Worm (Caenorhabditis elegans) whole organism, early embryonic: Measurements from ENCODE around the gene C18E9.5.
A peak's percentile ranks its signal among the peaks of the same experiment; 100 is the strongest.

Experiments used
- B0310.2 ChIP-seq: sonication (generic microtip); optimal IDR thresholded peaks from 2 replicates; lab custom pipeline; 2016; ENCODE audit warnings: mild to moderate bottlenecking, missing genetic modification characterization, missing compliant biosample characterization
- F13C5.2 ChIP-seq: sonication (generic microtip); optimal IDR thresholded peaks from 2 replicates; lab custom pipeline; 2017; ENCODE audit warnings: mild to moderate bottlenecking, missing genetic modification characterization, inconsistent platforms, missing compliant biosample characterization
- aly-1 ChIP-seq: sonication (generic microtip); optimal IDR thresholded peaks from 2 replicates; lab custom pipeline; 2016; ENCODE audit warnings: missing genetic modification characterization, missing compliant biosample characterization
- ama-1 ChIP-seq: fragments of 150-350 bp; optimal IDR thresholded peaks from 2 replicates; lab custom pipeline; 2014
- ceh-13 ChIP-seq: fragments of 200-800 bp; sonication (Bioruptor generic); optimal IDR thresholded peaks from 2 replicates; lab custom pipeline; 2018; ENCODE audit warnings: mild to moderate bottlenecking, missing genetic modification characterization, missing compliant biosample characterization
- ceh-36 ChIP-seq: sonication (generic microtip); optimal IDR thresholded peaks from 2 replicates; lab custom pipeline; 2016; ENCODE audit warnings: missing genetic modification characterization, inconsistent platforms, missing compliant biosample characterization
- ets-7 ChIP-seq: sonication (generic microtip); optimal IDR thresholded peaks from 2 replicates; lab custom pipeline; 2016; ENCODE audit warnings: missing genotype, missing genetic modification characterization, missing compliant biosample characterization
- flt-1 ChIP-seq: fragments of 200-800 bp; sonication (Bioruptor generic); IDR thresholded peaks from 2 replicates; pipeline ENCODE4 v1.3.6; 2022; ENCODE audit warnings: missing genetic modification characterization, missing compliant biosample characterization
- hmbx-1 ChIP-seq: sonication (generic microtip); optimal IDR thresholded peaks from 2 replicates; lab custom pipeline; 2016; ENCODE audit warnings: mild to moderate bottlenecking, missing genetic modification characterization, missing compliant biosample characterization
- hmg-4 ChIP-seq: fragments of 200-800 bp; sonication (Bioruptor generic); optimal IDR thresholded peaks from 2 replicates; lab custom pipeline; 2018; ENCODE audit warnings: mild to moderate bottlenecking, missing genetic modification characterization, missing compliant biosample characterization
- hnd-1 ChIP-seq: sonication (generic microtip); optimal IDR thresholded peaks from 2 replicates; lab custom pipeline; 2016; ENCODE audit warnings: missing genetic modification characterization, missing compliant biosample characterization
- pes-1 ChIP-seq: fragments of 200-800 bp; sonication (Bioruptor generic); IDR thresholded peaks from 2 replicates; pipeline ENCODE4 v1.3.6; 2022; ENCODE audit warnings: missing genetic modification reagents, missing genetic modification characterization, missing compliant biosample characterization
- scrt-1 ChIP-seq: fragments of 200-800 bp; sonication (Bioruptor generic); IDR thresholded peaks from 2 replicates; pipeline ENCODE4 v1.3.6; 2022; ENCODE audit warnings: missing genetic modification characterization, missing compliant biosample characterization
- sea-1 ChIP-seq: fragments of 200-800 bp; sonication (Bioruptor generic); conservative IDR thresholded peaks from 2 replicates; pipeline ENCODE4 v1.3.6; 2022; ENCODE audit warnings: missing genetic modification characterization, missing compliant biosample characterization
- tbx-11 ChIP-seq: fragments of 200-800 bp; sonication (Bioruptor generic); IDR thresholded peaks from 2 replicates; pipeline ENCODE4 v1.3.6; 2022; ENCODE audit warnings: missing genetic modification characterization, missing compliant biosample characterization
- tbx-37 ChIP-seq: fragments of 200-800 bp; sonication (Bioruptor generic); conservative IDR thresholded peaks from 2 replicates; pipeline ENCODE4 v1.3.6; 2022; ENCODE audit warnings: missing genetic modification reagents, missing genetic modification characterization, missing compliant biosample characterization
- tra-4 ChIP-seq: sonication (generic microtip); optimal IDR thresholded peaks from 2 replicates; lab custom pipeline; 2017; ENCODE audit warnings: missing genetic modification characterization, missing compliant biosample characterization

C18E9.5 gene

ce11 chrII:9010708-9011107 is 40.9 kb downstream of the C18E9.5 start:
- TF ChIP-seq hmbx-1 (tag; lab: Kevin White, UChicago), result no peak
- TF ChIP-seq ets-7 (tag; lab: Kevin White, UChicago), result no peak
- TF ChIP-seq tra-4 (tag; lab: Kevin White, UChicago), result no peak
- no peak for TF ChIP-seq hnd-1
- no peak for TF ChIP-seq tbx-11 (GFP tag; lab: Robert Waterston, UW)
- TF ChIP-seq scrt-1 (GFP tag; lab: Robert Waterston, UW), result no peak
- TF ChIP-seq hmg-4 (GFP tag; lab: Kevin White, UChicago), result no peak
- no peak for TF ChIP-seq ceh-36 (tag; lab: Kevin White, UChicago)
- TF ChIP-seq F13C5.2 (tag; lab: Kevin White, UChicago), result no peak
- no peak for TF ChIP-seq ama-1 (lab: Kevin White, UChicago)
- TF ChIP-seq tbx-37 (GFP tag; lab: Robert Waterston, UW), result no peak
- no peak for TF ChIP-seq aly-1 (tag; lab: Kevin White, UChicago)
- TF ChIP-seq ceh-13 (GFP tag; lab: Kevin White, UChicago), result no peak
- TF ChIP-seq B0310.2 (tag; lab: Kevin White, UChicago), result no peak
- no peak for TF ChIP-seq flt-1 (GFP tag; lab: Robert Waterston, UW)
- no peak for TF ChIP-seq pes-1
- TF ChIP-seq sea-1 (GFP tag; lab: Robert Waterston, UW), result no peak

- TF ChIP-seq B0310.2 (tag; lab: Kevin White, UChicago) (no peak), hmg-4 (GFP tag; lab: Kevin White, UChicago) (peak; percentile 12)
Observed at ce11 chrII:9013341-9013740, 43.6 kb downstream of the C18E9.5 start.

- no peak for TF ChIP-seq aly-1 (tag; lab: Kevin White, UChicago)
- TF ChIP-seq sea-1 (GFP tag; lab: Robert Waterston, UW), result no peak
- TF ChIP-seq scrt-1 (GFP tag; lab: Robert Waterston, UW), result no peak
- no peak for TF ChIP-seq B0310.2 (tag; lab: Kevin White, UChicago)
- TF ChIP-seq hnd-1, result no peak
- TF ChIP-seq F13C5.2 (tag; lab: Kevin White, UChicago), result no peak
- no peak for TF ChIP-seq pes-1
- TF ChIP-seq tbx-11 (GFP tag; lab: Robert Waterston, UW), result no peak
- no peak for TF ChIP-seq ets-7 (tag; lab: Kevin White, UChicago)
- no peak for TF ChIP-seq hmg-4 (GFP tag; lab: Kevin White, UChicago)
- no peak for TF ChIP-seq ceh-13 (GFP tag; lab: Kevin White, UChicago)
- TF ChIP-seq flt-1 (GFP tag; lab: Robert Waterston, UW), result no peak
Observed at ce11 chrII:9014188-9014587, 44.4 kb downstream of the C18E9.5 start.

DNA sequence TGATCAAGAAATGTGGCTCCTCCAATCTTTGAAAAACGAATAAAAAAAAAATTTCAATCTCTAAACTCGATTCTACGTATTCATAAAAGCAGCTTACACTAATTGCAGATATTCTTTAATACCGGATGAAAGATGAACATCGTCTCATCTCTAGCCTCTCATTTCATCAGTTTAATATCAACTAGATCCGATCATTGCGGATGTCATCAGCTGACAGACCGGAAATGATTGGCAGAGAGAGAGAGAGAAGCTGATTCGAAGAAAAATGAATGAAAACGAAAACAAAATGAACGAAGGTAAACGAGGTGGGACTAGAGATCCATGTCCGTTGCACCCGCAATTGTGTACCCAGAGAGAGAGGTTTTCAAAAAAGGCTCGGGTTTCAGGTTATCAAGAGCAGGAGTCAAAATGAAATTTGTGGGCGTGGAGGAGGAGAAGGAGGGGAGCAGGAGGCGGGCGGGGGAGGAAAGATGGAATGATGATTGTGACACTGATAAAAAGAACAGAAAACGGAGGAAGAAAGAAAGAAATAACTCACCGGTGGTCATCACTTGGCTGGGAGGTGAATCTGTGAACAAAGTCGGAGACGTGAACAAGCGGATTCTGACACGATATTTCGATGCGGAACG is 45.2 kb downstream of the C18E9.5 start:
- TF ChIP-seq tbx-37 (GFP tag; lab: Robert Waterston, UW) (no peak), ama-1 (lab: Kevin White, UChicago) (no peak), ceh-36 (tag; lab: Kevin White, UChicago) (no peak), tbx-11 (GFP tag; lab: Robert Waterston, UW) (no peak), pes-1 (no peak), B0310.2 (tag; lab: Kevin White, UChicago) (no peak), ceh-13 (GFP tag; lab: Kevin White, UChicago) (no peak), sea-1 (GFP tag; lab: Robert Waterston, UW) (no peak), tra-4 (tag; lab: Kevin White, UChicago) (no peak), F13C5.2 (tag; lab: Kevin White, UChicago) (no peak), flt-1 (GFP tag; lab: Robert Waterston, UW) (no peak), hmbx-1 (tag; lab: Kevin White, UChicago) (no peak), hnd-1 (no peak), aly-1 (tag; lab: Kevin White, UChicago) (no peak), scrt-1 (GFP tag; lab: Robert Waterston, UW) (no peak), hmg-4 (GFP tag; lab: Kevin White, UChicago) (no peak), ets-7 (tag; lab: Kevin White, UChicago) (no peak)

DNA sequence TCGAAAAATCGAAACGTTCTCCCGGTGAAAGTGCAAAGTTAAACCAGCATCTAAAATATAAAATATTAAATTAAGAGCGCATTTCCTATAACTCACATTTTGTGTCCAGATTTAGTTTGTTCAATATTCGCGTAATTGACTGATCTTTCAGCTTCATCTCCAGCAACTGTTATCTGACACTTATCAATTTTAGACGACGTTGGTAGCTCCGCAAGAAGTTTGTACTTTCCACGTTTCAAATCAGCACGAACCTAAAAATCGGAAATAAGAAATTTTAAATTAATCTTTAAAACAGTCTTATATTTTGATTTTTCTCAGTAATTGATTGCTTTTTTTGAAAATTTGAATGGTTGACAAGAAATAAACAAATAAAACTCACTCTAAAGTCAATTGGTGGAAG is 47.8 kb downstream of the C18E9.5 start:
- no peak for TF ChIP-seq sea-1 (GFP tag; lab: Robert Waterston, UW)
- TF ChIP-seq flt-1 (GFP tag; lab: Robert Waterston, UW), result no peak
- no peak for TF ChIP-seq ets-7 (tag; lab: Kevin White, UChicago)
- no peak for TF ChIP-seq aly-1 (tag; lab: Kevin White, UChicago)
- TF ChIP-seq F13C5.2 (tag; lab: Kevin White, UChicago), result no peak
- TF ChIP-seq ceh-36 (tag; lab: Kevin White, UChicago), result no peak

DNA sequence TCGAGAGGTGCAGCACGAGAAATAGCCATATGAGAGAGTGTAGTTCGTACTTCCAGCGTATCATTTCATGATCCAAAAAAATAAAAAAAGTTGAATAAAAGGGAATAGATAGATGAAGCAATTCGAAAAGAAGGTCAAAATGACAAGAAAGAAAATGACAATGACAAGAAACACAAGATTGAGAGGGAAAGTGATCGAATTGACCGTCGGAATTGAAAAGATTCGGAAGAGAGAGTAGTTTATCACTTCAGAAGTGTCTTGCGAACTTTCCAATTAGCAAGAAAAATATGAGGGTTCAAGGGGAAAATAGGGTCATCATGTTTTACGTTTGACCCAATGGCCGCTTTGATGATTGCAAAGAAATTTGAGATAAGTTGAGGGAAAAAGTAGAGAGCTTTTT is 49.9 kb downstream of the C18E9.5 start, which contains the start of gene dep-1:
dep-1 (minus strand) TSS at position 95 of the 400 bp plus-strand sequence.
- TF ChIP-seq pes-1, result no peak
- TF ChIP-seq ama-1 (lab: Kevin White, UChicago), result no peak
- TF ChIP-seq hnd-1, result no peak
- no peak for TF ChIP-seq scrt-1 (GFP tag; lab: Robert Waterston, UW)
- TF ChIP-seq sea-1 (GFP tag; lab: Robert Waterston, UW), result no peak
- no peak for TF ChIP-seq ets-7 (tag; lab: Kevin White, UChicago)
- no peak for TF ChIP-seq hmbx-1 (tag; lab: Kevin White, UChicago)
- TF ChIP-seq B0310.2 (tag; lab: Kevin White, UChicago), result no peak
- TF ChIP-seq F13C5.2 (tag; lab: Kevin White, UChicago), result no peak
